Fruit fly (Drosophila melanogaster): Measurements from ENCODE around the gene CG6244.
A peak's percentile ranks its signal among the peaks of the same experiment; 100 is the strongest.

Gene CG6244

DNA sequence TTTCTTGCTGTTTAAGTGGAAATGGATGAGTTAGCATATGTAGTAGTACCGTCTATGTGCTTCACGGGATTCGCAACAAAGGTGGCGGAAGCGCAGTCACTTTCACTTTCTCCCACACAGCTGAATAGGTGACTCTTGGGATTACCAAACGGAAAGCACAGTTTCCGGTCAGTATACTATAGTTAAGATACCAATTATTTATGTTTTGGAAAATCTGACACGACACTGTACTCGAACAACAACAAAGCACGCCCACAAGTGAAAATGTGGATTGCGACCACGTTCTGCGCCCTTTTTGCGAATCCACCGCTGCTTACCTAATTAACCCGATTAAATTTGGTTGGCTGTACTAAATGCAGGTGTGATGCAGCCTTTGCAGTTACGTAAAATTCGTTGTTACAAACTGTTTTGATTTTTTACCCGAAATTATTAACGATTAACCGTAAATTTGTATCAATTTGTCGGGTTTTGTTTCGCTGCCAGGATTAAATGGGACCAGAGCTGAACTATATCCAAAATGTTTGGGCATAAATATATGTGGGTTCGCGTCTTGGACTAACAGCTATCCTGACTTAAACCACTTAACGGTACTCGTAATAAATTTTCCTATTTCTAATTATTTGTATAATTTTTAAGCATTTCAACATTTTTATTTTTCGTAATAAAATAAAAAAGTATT, 26.9 kb downstream of the CG6244 start, which contains the start of gene CG18081 (continued):
- TF ChIP-seq CG3281 (GFP tag; optimal IDR thresholded peaks at IDR 0.05) (no peak), E2f2 (GFP tag; IDR thresholded peaks at IDR 0.05) (peak; percentile 22; the same call in 1 of the 2 replicates), CG15073 (GFP tag; optimal IDR thresholded peaks at IDR 0.05) (no peak), amos (GFP tag; IDR thresholded peaks at IDR 0.05; ENCODE audit: partially characterized antibody) (no peak), scrt (GFP tag; optimal IDR thresholded peaks at IDR 0.05) (no peak), en (GFP tag; optimal IDR thresholded peaks at IDR 0.05) (no peak), CHES-1-like (GFP tag; optimal IDR thresholded peaks at IDR 0.05) (peak; percentile 14), CG17328 (GFP tag; IDR thresholded peaks at IDR 0.05) (no peak), CG1603 (tag; optimal IDR thresholded peaks at IDR 0.05) (peak; percentile 62), oc (tag; optimal IDR thresholded peaks at IDR 0.05) (no peak), Med (GFP tag) (peak; percentile 68), corto (GFP tag; optimal IDR thresholded peaks at IDR 0.05) (no peak), Usf (GFP tag; optimal IDR thresholded peaks at IDR 0.05) (no peak), lov (optimal IDR thresholded peaks at IDR 0.05) (no peak), lov (GFP tag; IDR thresholded peaks at IDR 0.05) (no peak), CG9437 (GFP tag; optimal IDR thresholded peaks at IDR 0.05) (peak; percentile 84), hbn (GFP tag; IDR thresholded peaks at IDR 0.05; ENCODE audit: partially characterized antibody) (no peak), CG6791 (GFP tag; IDR thresholded peaks at IDR 0.05; ENCODE audit: partially characterized antibody) (no peak), CG2889 (GFP tag; IDR thresholded peaks at IDR 0.05) (no peak), CG15011 (GFP tag; optimal IDR thresholded peaks at IDR 0.05) (no peak), CG9609 (GFP tag; optimal IDR thresholded peaks at IDR 0.05) (no peak), CG7963 (GFP tag; IDR thresholded peaks at IDR 0.05; ENCODE audit: partially characterized antibody) (no peak), CG13894 (tag; optimal IDR thresholded peaks at IDR 0.05) (no peak), CG12155 (GFP tag; optimal IDR thresholded peaks at IDR 0.05) (no peak), CG7928 (GFP tag; optimal IDR thresholded peaks at IDR 0.05) (no peak), br (optimal IDR thresholded peaks at IDR 0.05) (no peak), unpg (GFP tag; optimal IDR thresholded peaks at IDR 0.05) (no peak), CG2875 (GFP tag; optimal IDR thresholded peaks at IDR 0.05) (no peak), dm (GFP tag; optimal IDR thresholded peaks at IDR 0.05) (peak; percentile 15), ash1 (GFP tag; optimal IDR thresholded peaks at IDR 0.05) (no peak), CG1792 (GFP tag; optimal IDR thresholded peaks at IDR 0.05) (no peak), ase (GFP tag; IDR thresholded peaks at IDR 0.05) (no peak), CG9727 (GFP tag; optimal IDR thresholded peaks at IDR 0.05) (no peak), danr (GFP tag; IDR thresholded peaks at IDR 0.05) (no peak), chn (GFP tag; optimal IDR thresholded peaks at IDR 0.05) (no peak), gfzf (GFP tag; optimal IDR thresholded peaks at IDR 0.05) (peak; percentile 88), caup (GFP tag; optimal IDR thresholded peaks at IDR 0.05; ENCODE audit: severe bottlenecking) (no peak), CG1832 (GFP tag; optimal IDR thresholded peaks at IDR 0.05) (no peak), dan (GFP tag; IDR thresholded peaks at IDR 0.05) (no peak), Aef1 (GFP tag; IDR thresholded peaks at IDR 0.05) (no peak), E2f1 (GFP tag; IDR thresholded peaks at IDR 0.05) (no peak), D19B (GFP tag; optimal IDR thresholded peaks at IDR 0.05) (no peak), toy (GFP tag; IDR thresholded peaks at IDR 0.05) (no peak), shn (GFP tag; optimal IDR thresholded peaks at IDR 0.05) (no peak), HLH3B (GFP tag; IDR thresholded peaks at IDR 0.05) (no peak), Fer2 (tag; optimal IDR thresholded peaks at IDR 0.05) (no peak), sd (tag; optimal IDR thresholded peaks at IDR 0.05) (no peak), CG13775 (GFP tag; optimal IDR thresholded peaks at IDR 0.05) (no peak), Opbp (GFP tag; IDR thresholded peaks at IDR 0.05; ENCODE audit: partially characterized antibody) (no peak), CG17802 (tag; optimal IDR thresholded peaks at IDR 0.05) (no peak)

All from whole organism, embryonic.